Worm (Caenorhabditis elegans): ENCODE data around the gene tmed-10.

DNA sequence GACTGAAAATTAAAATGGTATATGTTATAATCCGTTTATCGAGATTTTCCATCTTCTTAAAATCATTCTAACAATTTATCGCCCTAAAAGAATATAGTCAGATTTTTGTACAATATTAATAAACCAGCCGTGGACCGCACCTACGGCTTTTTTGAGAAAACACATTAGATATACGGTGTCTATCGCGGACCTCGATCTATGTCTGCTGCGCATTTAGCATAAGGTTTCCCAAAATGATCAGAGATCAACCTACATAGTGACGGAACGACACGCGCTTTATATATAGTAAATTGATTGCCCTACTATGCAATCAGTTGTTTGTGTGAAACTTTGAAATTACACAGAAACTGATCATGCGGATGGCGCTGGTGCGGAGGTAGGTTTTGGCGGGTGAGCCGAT lies 34.1 kb downstream of the tmed-10 start:
- TF ChIP-seq unc-120 (tag; optimal IDR thresholded peaks at IDR 0.05; ENCODE audit: poor library complexity, severe bottlenecking), result no peak
- TF ChIP-seq blmp-1 (tag; optimal IDR thresholded peaks at IDR 0.05), result no peak
